Worm (Caenorhabditis elegans) whole organism, L1 larva: Measurements from ENCODE around the gene srw-57.
"Not testable (repeated sequence)": the region's sequence is repeated elsewhere in the genome, so short reads cannot be mapped to it uniquely, and the experiment has no call there.

Source experiments
- C16A3.4 ChIP-seq: fragments of 150-350 bp; optimal IDR thresholded peaks from 2 replicates; lab custom pipeline; 2014; ENCODE audit warnings: missing biosample characterization, missing genetic modification characterization
- C34B4.2 ChIP-seq: sonication (generic microtip); optimal IDR thresholded peaks from 2 replicates; lab custom pipeline; 2017; ENCODE audit warnings: mild to moderate bottlenecking, missing genetic modification characterization, missing compliant biosample characterization
- F16B12.6 ChIP-seq: fragments of 150-350 bp; optimal IDR thresholded peaks from 2 replicates; lab custom pipeline; 2014; ENCODE audit warnings: missing biosample characterization, missing genetic modification characterization
- Y116A8C.19 ChIP-seq: sonication (generic microtip); optimal IDR thresholded peaks from 2 replicates; lab custom pipeline; 2016; ENCODE audit warnings: missing compliant biosample characterization, missing genetic modification characterization, borderline replicate concordance
- aha-1 ChIP-seq: fragments of 150-350 bp; optimal IDR thresholded peaks from 2 replicates; lab custom pipeline; 2014; ENCODE audit warnings: missing biosample characterization, missing genetic modification characterization
- blmp-1 ChIP-seq: fragments of 150-350 bp; optimal IDR thresholded peaks from 2 replicates; lab custom pipeline; 2014; ENCODE audit warnings: missing biosample characterization, missing genetic modification characterization
- ceh-63 ChIP-seq: fragments of 200-800 bp; sonication (Bioruptor generic); optimal IDR thresholded peaks from 2 replicates; lab custom pipeline; 2018; ENCODE audit warnings: mild to moderate bottlenecking, missing genetic modification characterization, missing compliant biosample characterization
- ceh-8 ChIP-seq: fragments of 200-800 bp; sonication (Bioruptor generic); optimal IDR thresholded peaks from 2 replicates; lab custom pipeline; 2018; ENCODE audit warnings: mild to moderate bottlenecking, missing genetic modification characterization, moderate library complexity, missing compliant biosample characterization
- ceh-88 ChIP-seq: fragments of 200-800 bp; sonication (Bioruptor generic); IDR thresholded peaks from 2 replicates; pipeline ENCODE4 v1.3.6; 2022; ENCODE audit warnings: missing genetic modification characterization, missing compliant biosample characterization
- efl-1 ChIP-seq, 4 experiments: fragments of 150-350 bp; optimal IDR thresholded peaks in 3 of 4; peaks in 1 of 4; 1 replicate in 1 of 4; 2 replicates in 3 of 4; lab custom pipeline; 2014; ENCODE audit warnings: missing biosample characterization in 2 of 4, missing genetic modification characterization in 2 of 4, missing genetic modification reagents in 2 of 4
- efl-3 ChIP-seq: fragments of 200-800 bp; sonication (Bioruptor generic); optimal IDR thresholded peaks from 2 replicates; lab custom pipeline; 2018; ENCODE audit warnings: mild to moderate bottlenecking, missing genetic modification characterization, missing compliant biosample characterization
- egl-13 ChIP-seq: sonication (generic microtip); optimal IDR thresholded peaks from 2 replicates; lab custom pipeline; 2016; ENCODE audit warnings: missing genotype, missing genetic modification reagents, missing genetic modification characterization, missing compliant biosample characterization
- egl-27 ChIP-seq, 2 experiments: fragments of 150-350 bp in 1 of 2; sonication (generic microtip); optimal IDR thresholded peaks; 3 replicates each; lab custom pipeline; 2017 to 2018; ENCODE audit warnings: missing biosample characterization in 2 of 2, missing genetic modification characterization in 2 of 2, missing genetic modification reagents in 2 of 2
- elt-2 ChIP-seq: sonication (generic microtip); optimal IDR thresholded peaks from 2 replicates; lab custom pipeline; 2016; ENCODE audit warnings: missing genetic modification characterization, mild to moderate bottlenecking, inconsistent platforms, missing compliant biosample characterization, missing genetic modification reagents
- elt-3 ChIP-seq, 6 experiments: fragments of 150-350 bp in 1 of 6; sonication (generic microtip); optimal IDR thresholded peaks; 2 replicates each; lab custom pipeline; 2017 to 2018; ENCODE audit warnings: missing biosample characterization in 6 of 6, missing genetic modification characterization in 6 of 6, inconsistent platforms in 1 of 6
- grh-1 ChIP-seq: fragments of 200-800 bp; sonication (Bioruptor generic); IDR thresholded peaks from 2 replicates; pipeline ENCODE4 v1.3.6; 2022; ENCODE audit warnings: missing genetic modification reagents, missing genetic modification characterization, missing compliant biosample characterization
- hlh-17 ChIP-seq: fragments of 200-800 bp; sonication (Bioruptor generic); optimal IDR thresholded peaks from 2 replicates; lab custom pipeline; 2018; ENCODE audit warnings: missing genetic modification characterization, mild to moderate bottlenecking, missing compliant biosample characterization, moderate library complexity, borderline replicate concordance
- hlh-4 ChIP-seq: sonication (generic microtip); optimal IDR thresholded peaks from 2 replicates; lab custom pipeline; 2016; ENCODE audit warnings: mild to moderate bottlenecking, missing genetic modification characterization, missing compliant biosample characterization
- jun-1 ChIP-seq: fragments of 150-350 bp; optimal IDR thresholded peaks from 2 replicates; lab custom pipeline; 2014; ENCODE audit warnings: missing biosample characterization, missing genetic modification reagents, missing genetic modification characterization
- lin-35 ChIP-seq, 2 experiments: fragments of 150-350 bp; optimal IDR thresholded peaks; 2 replicates each; lab custom pipeline; 2014; ENCODE audit warnings: missing biosample characterization in 2 of 2, missing genetic modification characterization in 2 of 2, missing genetic modification reagents in 2 of 2
- mab-9 ChIP-seq: fragments of 200-800 bp; sonication (Bioruptor generic); IDR thresholded peaks from 2 replicates; pipeline ENCODE4 v1.3.6; 2022; ENCODE audit warnings: missing genetic modification reagents, missing genetic modification characterization, missing compliant biosample characterization
- mef-2 ChIP-seq: fragments of 150-350 bp; optimal IDR thresholded peaks from 2 replicates; lab custom pipeline; 2014; ENCODE audit warnings: missing biosample characterization, missing genetic modification characterization
- mep-1 ChIP-seq: fragments of 150-350 bp; optimal IDR thresholded peaks from 2 replicates; lab custom pipeline; 2014; ENCODE audit warnings: missing biosample characterization, missing genetic modification characterization
- nhr-28 ChIP-seq: fragments of 150-350 bp; optimal IDR thresholded peaks from 2 replicates; lab custom pipeline; 2014; ENCODE audit warnings: missing biosample characterization, missing genetic modification characterization
- nhr-71 ChIP-seq: sonication (generic microtip); optimal IDR thresholded peaks from 2 replicates; lab custom pipeline; 2016; ENCODE audit warnings: mild to moderate bottlenecking, missing genetic modification characterization, moderate library complexity, missing compliant biosample characterization
- nhr-76 ChIP-seq: sonication (generic microtip); optimal IDR thresholded peaks from 2 replicates; lab custom pipeline; 2017; ENCODE audit warnings: missing biosample characterization, missing genetic modification characterization
- snpc-4 ChIP-seq: fragments of 150-350 bp; optimal IDR thresholded peaks from 2 replicates; lab custom pipeline; 2014; ENCODE audit warnings: missing biosample characterization, missing genetic modification characterization
- sox-4 ChIP-seq: sonication (generic microtip); optimal IDR thresholded peaks from 2 replicates; lab custom pipeline; 2016; ENCODE audit warnings: missing genetic modification characterization, missing compliant biosample characterization
- swsn-7 ChIP-seq: sonication (generic microtip); optimal IDR thresholded peaks from 2 replicates; lab custom pipeline; 2016; ENCODE audit warnings: missing genetic modification characterization, missing compliant biosample characterization
- tbx-2 ChIP-seq: sonication (generic microtip); optimal IDR thresholded peaks from 2 replicates; lab custom pipeline; 2016; ENCODE audit warnings: missing genetic modification characterization, missing compliant biosample characterization
- unc-30 ChIP-seq: sonication (generic microtip); optimal IDR thresholded peaks from 2 replicates; lab custom pipeline; 2017; ENCODE audit warnings: missing biosample characterization, missing genetic modification characterization
- vab-15 ChIP-seq: sonication (generic microtip); optimal IDR thresholded peaks from 2 replicates; lab custom pipeline; 2017; ENCODE audit warnings: missing genotype, mild to moderate bottlenecking, missing genetic modification characterization, missing compliant biosample characterization
- zag-1 ChIP-seq: fragments of 150-350 bp; optimal IDR thresholded peaks from 2 replicates; lab custom pipeline; 2014; ENCODE audit warnings: missing biosample characterization, missing genetic modification characterization
- zip-4 ChIP-seq: fragments of 200-800 bp; sonication (Bioruptor generic); optimal IDR thresholded peaks from 2 replicates; lab custom pipeline; 2018; ENCODE audit warnings: mild to moderate bottlenecking, missing genetic modification characterization, moderate library complexity, missing compliant biosample characterization

The srw-57 gene

DNA sequence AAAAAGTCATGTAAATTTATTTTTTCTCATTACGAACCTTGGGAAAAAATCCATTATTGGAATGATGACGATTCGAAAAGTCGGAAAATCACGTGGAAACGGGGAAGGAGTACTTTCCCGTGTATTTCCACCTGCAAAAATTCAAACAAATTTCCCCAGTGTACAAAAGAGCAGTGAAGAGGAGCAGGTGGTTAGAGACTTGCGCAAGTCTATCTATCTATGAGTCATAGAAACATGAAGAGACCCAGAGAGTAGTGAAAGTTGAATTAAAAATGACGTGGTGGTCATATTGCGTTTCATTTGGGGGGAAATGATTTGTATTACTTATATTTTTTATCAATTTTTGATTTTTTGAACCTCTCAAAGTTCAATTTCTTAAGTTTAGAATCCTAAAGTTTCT is 45.6 kb upstream of the srw-57 start, which contains the start of gene nhr-50 (continued):
- TF ChIP-seq jun-1 (tag; lab: Kevin White, UChicago) (peak; percentile 93), nhr-71 (tag; lab: Kevin White, UChicago) (peak; percentile 81), mep-1 (tag; lab: Kevin White, UChicago) (peak; percentile 25), nhr-76 (tag; lab: Kevin White, UChicago) (no peak), tbx-2 (tag; lab: Kevin White, UChicago) (peak; percentile 11), mab-9 (GFP tag; lab: Robert Waterston, UW) (no peak), egl-13 (no peak)
- TF ChIP-seq, all 84 proteins: peak for 33

DNA sequence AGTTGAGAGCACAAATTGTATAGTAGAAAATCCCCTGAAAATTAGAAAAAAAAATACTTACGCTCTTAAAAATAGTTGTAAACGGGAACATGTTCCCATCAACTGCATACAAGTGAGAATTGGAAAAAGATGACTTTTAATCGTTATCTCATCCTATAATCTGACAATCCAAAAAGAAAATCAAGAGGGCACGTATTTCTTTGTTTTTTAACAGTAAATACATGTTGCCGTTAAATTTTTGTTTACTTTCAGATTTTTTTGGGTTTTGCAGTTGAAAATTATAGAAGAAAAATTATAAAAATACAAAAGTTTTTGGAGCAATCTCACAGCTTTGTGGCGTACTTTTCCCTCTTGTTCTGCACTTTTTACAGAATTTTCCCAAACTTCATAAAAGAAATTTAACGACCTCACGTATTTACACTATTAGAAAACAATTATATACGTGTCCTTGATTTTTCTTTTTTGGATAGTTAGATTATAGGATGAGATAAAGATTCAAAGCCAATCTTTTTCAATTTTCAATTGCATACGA is 41.9 kb upstream of the srw-57 start, which contains the start of the genes C06C6.9 and C06C6.8:
Gene C06C6.9 (minus strand): TSS at position 101 of the 532 bp plus-strand sequence.
Gene C06C6.8 (plus strand): TSS at position 482 of the 532 bp plus-strand sequence.
- TF ChIP-seq efl-3 (GFP tag; lab: Kevin White, UChicago), result no peak
- no peak for TF ChIP-seq efl-1 (optimal IDR thresholded peaks at IDR 0.05; lab: Kevin White, UChicago)
- TF ChIP-seq efl-1 (GFP tag; optimal IDR thresholded peaks at IDR 0.05 in 1 of 2; lab: Kevin White, UChicago), result peak in 1 of 2 experiments; percentile 70

DNA sequence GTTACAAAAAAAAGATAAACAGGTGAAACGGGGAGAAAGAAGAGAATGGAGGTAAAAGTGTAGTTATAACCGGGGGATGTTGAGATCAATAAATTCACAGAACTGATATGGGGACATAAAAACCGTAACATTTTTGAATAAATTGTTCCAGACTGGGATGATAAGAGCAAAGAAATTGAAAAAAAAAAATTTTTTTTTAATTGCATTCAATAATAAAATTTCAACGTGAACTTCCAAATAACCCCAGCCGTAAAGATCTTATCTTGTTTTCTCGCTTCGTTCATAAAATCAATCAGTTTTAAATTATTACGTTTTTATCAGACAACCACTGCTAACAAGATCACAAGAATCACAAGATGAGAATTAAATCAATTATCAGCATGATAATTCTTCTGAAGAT is 37.0 kb upstream of the srw-57 start, which contains the start of gene C06C6.7:
Gene C06C6.7 (plus strand): TSS at position 301 of the 400 bp plus-strand sequence.
- not testable (repeated sequence) for TF ChIP-seq hlh-4 (tag; lab: Kevin White, UChicago); aha-1 (tag; lab: Kevin White, UChicago); ceh-63 (GFP tag; lab: Kevin White, UChicago)

DNA sequence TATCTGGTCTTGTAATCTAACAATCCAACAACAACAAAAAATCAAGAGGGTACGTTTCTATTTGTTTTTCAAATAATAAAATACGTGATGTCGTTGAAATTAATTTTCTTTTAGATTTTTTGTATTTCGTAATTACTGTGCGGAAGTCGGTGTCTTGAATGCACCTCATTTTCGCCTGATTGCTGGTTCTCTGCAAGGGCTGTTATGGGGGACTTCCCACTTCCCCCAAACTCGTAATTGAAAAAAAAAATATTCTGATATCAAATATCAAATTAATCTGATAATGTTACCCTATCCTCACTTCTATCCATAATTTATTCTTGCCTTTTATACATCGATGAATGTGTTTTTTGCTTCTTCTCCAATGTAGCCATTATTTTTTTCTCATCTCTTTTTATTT is 33.2 kb upstream of the srw-57 start, which contains the start of gene F36G9.15:
Gene F36G9.15 (minus strand): TSS at position 101 of the 400 bp plus-strand sequence.
- TF ChIP-seq zag-1 (tag; lab: Kevin White, UChicago) (no peak), blmp-1 (tag; lab: Kevin White, UChicago) (no peak), grh-1 (GFP tag; lab: Robert Waterston, UW) (no peak), F16B12.6 (tag; lab: Kevin White, UChicago) (no peak), C34B4.2 (tag; lab: Kevin White, UChicago) (no peak), ceh-88 (GFP tag; lab: Robert Waterston, UW) (no peak), vab-15 (tag; lab: Kevin White, UChicago) (no peak), mep-1 (tag; lab: Kevin White, UChicago) (no peak), C16A3.4 (no peak), egl-27 (tag; optimal IDR thresholded peaks at IDR 0.05; lab: Kevin White, UChicago) (no peak), nhr-28 (tag; lab: Kevin White, UChicago) (no peak), swsn-7 (tag; lab: Kevin White, UChicago) (no peak), nhr-76 (tag; lab: Kevin White, UChicago) (no peak), unc-30 (no peak), mab-9 (GFP tag; lab: Robert Waterston, UW) (no peak), sox-4 (tag; lab: Kevin White, UChicago) (no peak), ceh-8 (no peak), Y116A8C.19 (no peak), nhr-71 (tag; lab: Kevin White, UChicago) (no peak), mef-2 (tag; lab: Kevin White, UChicago) (no peak)

DNA sequence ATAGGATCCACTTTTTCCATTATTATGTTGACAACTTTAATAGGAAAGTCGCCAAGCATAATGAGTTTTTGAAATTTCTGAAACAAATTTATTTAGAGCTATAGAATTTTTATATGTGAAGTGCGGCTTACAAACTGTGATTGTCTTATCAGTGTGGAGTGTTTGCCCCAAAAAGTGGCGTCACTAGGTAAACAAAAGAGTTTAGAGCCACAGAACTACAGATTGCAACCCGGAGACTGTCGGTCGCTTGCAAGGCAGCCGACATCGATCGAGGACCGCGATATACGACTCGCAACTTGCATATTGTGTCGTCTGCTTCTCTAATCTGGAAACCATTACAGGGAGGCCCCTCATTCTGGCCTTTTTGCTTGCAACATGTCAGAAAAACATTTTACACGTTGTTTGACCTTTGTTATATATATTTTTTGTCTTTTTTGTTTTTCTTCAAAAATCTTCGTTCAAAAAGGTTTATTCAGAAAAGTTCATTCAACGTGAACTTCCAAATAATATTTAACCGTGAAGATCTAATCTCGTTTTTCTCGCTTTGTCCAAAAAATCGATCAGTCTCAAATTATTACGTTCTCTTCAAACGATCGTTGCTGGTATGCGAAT is 28.0 kb upstream of the srw-57 start, which contains the start of the genes fbxa-99 and F36G9.13:
Gene fbxa-99 (minus strand): TSS at position 122 of the 612 bp plus-strand sequence.
Gene F36G9.13 (plus strand): TSS at position 562 of the 612 bp plus-strand sequence.
- no peak for TF ChIP-seq zip-4 (GFP tag; lab: Kevin White, UChicago)
- TF ChIP-seq hlh-17 (GFP tag; lab: Kevin White, UChicago), result no peak
- TF ChIP-seq lin-35 (GFP tag; optimal IDR thresholded peaks at IDR 0.05; lab: Kevin White, UChicago), result peak in 1 of 2 experiments; percentile 12
- TF ChIP-seq elt-2 (tag; lab: Kevin White, UChicago), result peak; percentile 72
- no peak for TF ChIP-seq elt-3 (tag; optimal IDR thresholded peaks at IDR 0.05; lab: Kevin White, UChicago)
- TF ChIP-seq snpc-4, result peak; percentile 67
